Fruit fly (Drosophila melanogaster): ENCODE measurements around the gene CG14316.

DNA sequence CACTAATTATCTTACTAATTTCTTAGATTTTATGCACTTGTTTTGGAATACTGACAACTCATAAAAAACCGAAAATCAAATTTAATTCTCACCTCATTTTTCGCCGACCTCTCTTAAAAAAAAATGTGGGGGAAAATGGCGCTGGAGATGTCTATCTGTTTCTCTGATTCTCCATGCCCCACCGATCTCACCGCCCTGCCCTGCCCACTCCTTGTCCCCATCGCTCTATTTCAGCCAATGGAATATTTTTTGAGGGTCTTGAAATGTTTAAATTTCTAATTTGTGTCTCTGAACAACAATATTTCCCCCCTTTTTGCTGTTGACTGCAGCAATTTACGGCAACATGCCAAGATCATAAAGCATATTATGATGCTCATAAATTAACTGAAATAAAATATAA, 34.4 kb upstream of the CG14316 start:
- TF ChIP-seq CG32121 (GFP tag; IDR thresholded peaks at IDR 0.05) (no peak), CG4496 (GFP tag; IDR thresholded peaks at IDR 0.05) (no peak)

Data from whole organism, pupa.